Worm (Caenorhabditis elegans): Measurements from ENCODE around the gene F38B2.4.

- peak; percentile 89 for TF ChIP-seq lin-39 (tag; optimal IDR thresholded peaks at IDR 0.05)
- TF ChIP-seq ama-1 (optimal IDR thresholded peaks at IDR 0.05): no peak
- peak; percentile 72 for TF ChIP-seq jun-1 (tag; optimal IDR thresholded peaks at IDR 0.05)
Observed at ce11 chrX:11299642-11300307, 12.3 kb upstream of the F38B2.4 start, which contains the start of the genes snrp-40.1 and F08G12.3.
